Worm (Caenorhabditis elegans) whole organism, mixed stage, embryonic: ENCODE measurements around the gene F16B3.2.

Experiments
- blmp-1 ChIP-seq: fragments of 150-350 bp; optimal IDR thresholded peaks from 2 replicates; lab custom pipeline; 2014; ENCODE audit warnings: missing biosample characterization, missing genetic modification characterization
- ceh-83 ChIP-seq: fragments of 200-800 bp; sonication (Bioruptor generic); optimal IDR thresholded peaks from 2 replicates; lab custom pipeline; 2018; ENCODE audit warnings: mild to moderate bottlenecking, missing genetic modification characterization, missing compliant biosample characterization
- ces-1 ChIP-seq: fragments of 150-350 bp; optimal IDR thresholded peaks from 2 replicates; lab custom pipeline; 2014; ENCODE audit warnings: missing biosample characterization, missing genetic modification reagents, missing genetic modification characterization
- elt-1 ChIP-seq: sonication (generic microtip); optimal IDR thresholded peaks from 2 replicates; lab custom pipeline; 2017; ENCODE audit warnings: missing genetic modification characterization, mild to moderate bottlenecking, missing compliant biosample characterization, antibody characterized with exemption, moderate library complexity, borderline replicate concordance; ENCODE audit not compliant: insufficient read depth
- lin-13 ChIP-seq: fragments of 150-350 bp; optimal IDR thresholded peaks from 2 replicates; lab custom pipeline; 2014; ENCODE audit warnings: missing biosample characterization, missing genetic modification characterization
- lsy-2 ChIP-seq: fragments of 150-350 bp; optimal IDR thresholded peaks from 2 replicates; lab custom pipeline; 2014; ENCODE audit warnings: missing biosample characterization, missing genetic modification characterization
- nhr-12 ChIP-seq: fragments of 150-350 bp; optimal IDR thresholded peaks from 2 replicates; lab custom pipeline; 2014; ENCODE audit warnings: missing biosample characterization, missing genetic modification characterization
- nhr-28 ChIP-seq: fragments of 150-350 bp; optimal IDR thresholded peaks from 2 replicates; lab custom pipeline; 2014; ENCODE audit warnings: missing biosample characterization, missing genetic modification characterization
- nhr-76 ChIP-seq: sonication (generic microtip); optimal IDR thresholded peaks from 2 replicates; lab custom pipeline; 2017; ENCODE audit warnings: missing biosample characterization, missing genetic modification characterization
- pha-4 ChIP-seq: fragments of 150-350 bp; optimal IDR thresholded peaks from 2 replicates; lab custom pipeline; 2018; ENCODE audit warnings: missing biosample characterization, missing genetic modification reagents, missing genetic modification characterization
- unc-39 ChIP-seq: fragments of 150-350 bp; optimal IDR thresholded peaks from 2 replicates; lab custom pipeline; 2014; ENCODE audit warnings: missing biosample characterization, missing genetic modification characterization
- unc-62 ChIP-seq: fragments of 150-350 bp; optimal IDR thresholded peaks from 2 replicates; lab custom pipeline; 2014; ENCODE audit warnings: missing biosample characterization, missing genetic modification reagents, missing genetic modification characterization
- ztf-11 ChIP-seq: fragments of 150-350 bp; optimal IDR thresholded peaks from 2 replicates; lab custom pipeline; 2014; ENCODE audit warnings: missing biosample characterization, missing genetic modification characterization

- TF ChIP-seq lsy-2: no peak
- no peak for TF ChIP-seq blmp-1 (tag; lab: Kevin White, UChicago)
- TF ChIP-seq nhr-76: no peak
- TF ChIP-seq elt-1: no peak
- no peak for TF ChIP-seq unc-39 (tag; lab: Kevin White, UChicago)
- no peak for TF ChIP-seq nhr-28
- TF ChIP-seq ces-1 (GFP tag; lab: Kevin White, UChicago): peak; percentile 68
- TF ChIP-seq ztf-11 (tag; lab: Kevin White, UChicago): no peak
- TF ChIP-seq pha-4 (tag; lab: Kevin White, UChicago): no peak
- TF ChIP-seq lin-13: no peak
- TF ChIP-seq unc-62: no peak
- no peak for TF ChIP-seq ceh-83 (GFP tag; lab: Kevin White, UChicago)
- TF ChIP-seq nhr-12 (tag; lab: Kevin White, UChicago): no peak
Observed at ce11 chrV:1362027-1362426, 47.1 kb downstream of the F16B3.2 start.
